Worm (Caenorhabditis elegans) whole organism, L3 larva: ENCODE data around the gene C53A5.13.
A peak's percentile ranks its signal among the peaks of the same experiment; 100 is the strongest.

Experiments
- ZK546.5 ChIP-seq: sonication (generic microtip); optimal IDR thresholded peaks from 2 replicates; lab custom pipeline; 2017; ENCODE audit warnings: missing biosample characterization, missing genetic modification characterization
- aly-2 ChIP-seq: fragments of 150-350 bp; optimal IDR thresholded peaks from 2 replicates; lab custom pipeline; 2014; ENCODE audit warnings: missing biosample characterization, missing genetic modification characterization
- ceh-28 ChIP-seq: fragments of 150-350 bp; optimal IDR thresholded peaks from 2 replicates; lab custom pipeline; 2014; ENCODE audit warnings: missing biosample characterization, missing genetic modification reagents, missing genetic modification characterization
- ceh-9 ChIP-seq: sonication (generic microtip); optimal IDR thresholded peaks from 2 replicates; lab custom pipeline; 2018; ENCODE audit warnings: missing biosample characterization, missing genetic modification characterization
- daf-12 ChIP-seq: fragments of 150-350 bp; optimal IDR thresholded peaks from 2 replicates; lab custom pipeline; 2014; ENCODE audit warnings: missing biosample characterization, missing genetic modification reagents, missing genetic modification characterization
- egl-5 ChIP-seq: fragments of 150-350 bp; optimal IDR thresholded peaks from 2 replicates; lab custom pipeline; 2017; ENCODE audit warnings: missing biosample characterization, missing genetic modification reagents, missing genetic modification characterization, inconsistent platforms
- elt-1 ChIP-seq: fragments of 150-350 bp; optimal IDR thresholded peaks from 2 replicates; lab custom pipeline; 2014; ENCODE audit warnings: missing biosample characterization, missing genetic modification characterization
- elt-2 ChIP-seq: sonication (generic microtip); optimal IDR thresholded peaks from 2 replicates; lab custom pipeline; 2016; ENCODE audit warnings: missing genetic modification reagents, mild to moderate bottlenecking, missing genetic modification characterization, missing compliant biosample characterization
- elt-3 ChIP-seq, 3 experiments: fragments of 150-350 bp in 1 of 3; sonication (generic microtip) in 2 of 3; optimal IDR thresholded peaks; 2 replicates in 2 of 3; 4 replicates in 1 of 3; lab custom pipeline; 2014 to 2017; ENCODE audit warnings: missing biosample characterization in 3 of 3, missing genetic modification characterization in 3 of 3
- eor-1 ChIP-seq, 2 experiments: fragments of 150-350 bp; optimal IDR thresholded peaks; 2 replicates each; lab custom pipeline; 2014 to 2018; ENCODE audit warnings: missing biosample characterization in 2 of 2, missing genetic modification characterization in 2 of 2
- fkh-2 ChIP-seq: fragments of 150-350 bp; optimal IDR thresholded peaks from 2 replicates; lab custom pipeline; 2014; ENCODE audit warnings: missing biosample characterization, missing genetic modification reagents, missing genetic modification characterization
- fos-1 ChIP-seq: fragments of 150-350 bp; optimal IDR thresholded peaks from 2 replicates; lab custom pipeline; 2014; ENCODE audit warnings: missing biosample characterization, missing genetic modification characterization
- lin-39 ChIP-seq: fragments of 150-350 bp; optimal IDR thresholded peaks from 2 replicates; lab custom pipeline; 2018; ENCODE audit warnings: missing biosample characterization, missing genetic modification reagents, missing genetic modification characterization
- lsy-12 ChIP-seq: sonication (generic microtip); optimal IDR thresholded peaks from 2 replicates; lab custom pipeline; 2016; ENCODE audit warnings: mild to moderate bottlenecking, missing genetic modification characterization, missing compliant biosample characterization
- mdl-1 ChIP-seq: fragments of 150-350 bp; optimal IDR thresholded peaks from 2 replicates; lab custom pipeline; 2014; ENCODE audit warnings: missing biosample characterization, missing genetic modification characterization
- nhr-11 ChIP-seq: fragments of 150-350 bp; optimal IDR thresholded peaks from 2 replicates; lab custom pipeline; 2014; ENCODE audit warnings: missing biosample characterization, missing genetic modification characterization
- nhr-12 ChIP-seq: fragments of 150-350 bp; optimal IDR thresholded peaks from 2 replicates; lab custom pipeline; 2014; ENCODE audit warnings: missing biosample characterization, missing genetic modification characterization
- nhr-23 ChIP-seq: fragments of 150-350 bp; optimal IDR thresholded peaks from 2 replicates; lab custom pipeline; 2014; ENCODE audit warnings: missing biosample characterization, missing genetic modification reagents, missing genetic modification characterization
- nhr-237 ChIP-seq: fragments of 150-350 bp; optimal IDR thresholded peaks from 2 replicates; lab custom pipeline; 2014; ENCODE audit warnings: missing biosample characterization, missing genetic modification characterization
- nhr-43 ChIP-seq: sonication (generic microtip); optimal IDR thresholded peaks from 2 replicates; lab custom pipeline; 2016; ENCODE audit warnings: mild to moderate bottlenecking, missing genetic modification characterization, missing compliant biosample characterization; ENCODE audit not compliant: poor library complexity, severe bottlenecking
- nhr-76 ChIP-seq: fragments of 150-350 bp; sonication (generic microtip); optimal IDR thresholded peaks from 5 replicates; lab custom pipeline; 2014; ENCODE audit warnings: missing biosample characterization, missing genetic modification characterization
- pha-4 ChIP-seq: fragments of 150-350 bp; optimal IDR thresholded peaks from 2 replicates; lab custom pipeline; 2014; ENCODE audit warnings: missing biosample characterization, missing genetic modification reagents, missing genetic modification characterization
- skn-1 ChIP-seq: fragments of 150-350 bp; optimal IDR thresholded peaks from 2 replicates; lab custom pipeline; 2014; ENCODE audit warnings: missing biosample characterization, missing genetic modification characterization
- snpc-4 ChIP-seq: fragments of 150-350 bp; optimal IDR thresholded peaks from 2 replicates; lab custom pipeline; 2014; ENCODE audit warnings: missing biosample characterization, missing genetic modification characterization
- tbx-2 ChIP-seq: sonication (generic microtip); optimal IDR thresholded peaks from 2 replicates; lab custom pipeline; 2016; ENCODE audit warnings: mild to moderate bottlenecking, missing genetic modification characterization, missing compliant biosample characterization
- unc-39 ChIP-seq: sonication (generic microtip); optimal IDR thresholded peaks from 4 replicates; lab custom pipeline; 2017; ENCODE audit warnings: missing biosample characterization, missing genetic modification characterization
- unc-62 ChIP-seq: fragments of 150-350 bp; sonication (generic microtip); optimal IDR thresholded peaks from 4 replicates; lab custom pipeline; 2014; ENCODE audit warnings: missing biosample characterization, missing genetic modification reagents, missing genetic modification characterization
- zag-1 ChIP-seq: fragments of 150-350 bp; optimal IDR thresholded peaks from 2 replicates; lab custom pipeline; 2014; ENCODE audit warnings: missing biosample characterization, missing genetic modification characterization
- ztf-4 ChIP-seq: fragments of 150-350 bp; optimal IDR thresholded peaks from 2 replicates; lab custom pipeline; 2014; ENCODE audit warnings: missing biosample characterization, missing genetic modification characterization

C53A5.13 gene

ce11 chrV:14576745-14577373, 30.2 kb downstream of the C53A5.13 start:
- TF ChIP-seq nhr-11 (tag; lab: Kevin White, UChicago): no peak
- TF ChIP-seq nhr-237 (tag; lab: Kevin White, UChicago): no peak
- no peak for TF ChIP-seq ceh-28 (tag; lab: Kevin White, UChicago)
- no peak for TF ChIP-seq tbx-2 (tag; lab: Kevin White, UChicago)
- no peak for TF ChIP-seq ztf-4 (tag; lab: Kevin White, UChicago)
- TF ChIP-seq skn-1 (tag; lab: Kevin White, UChicago): no peak
- peak; percentile 70 for TF ChIP-seq elt-1 (tag; lab: Kevin White, UChicago)
- TF ChIP-seq eor-1 (tag; optimal IDR thresholded peaks at IDR 0.05; lab: Kevin White, UChicago): no peak
- peak; percentile 21 for TF ChIP-seq egl-5 (tag; lab: Kevin White, UChicago)
- TF ChIP-seq lin-39 (tag; lab: Kevin White, UChicago): peak; percentile 6
- no peak for TF ChIP-seq unc-39 (tag; lab: Kevin White, UChicago)
- TF ChIP-seq, all 47 proteins: peak for 3

ce11 chrV:14579619-14580018, 33.0 kb downstream of the C53A5.13 start, which contains the start of gene gar-3:
TSS of gene gar-3 (minus strand) at chrV:14579719.
- TF ChIP-seq unc-62 (GFP tag; lab: Kevin White, UChicago): no peak
- TF ChIP-seq skn-1 (tag; lab: Kevin White, UChicago): no peak
- no peak for TF ChIP-seq elt-3 (tag; optimal IDR thresholded peaks at IDR 0.05; lab: Kevin White, UChicago)
- no peak for TF ChIP-seq nhr-23 (tag; lab: Kevin White, UChicago)
- no peak for TF ChIP-seq ztf-4 (tag; lab: Kevin White, UChicago)
- no peak for TF ChIP-seq nhr-43 (tag; lab: Kevin White, UChicago)
- no peak for TF ChIP-seq snpc-4
- no peak for TF ChIP-seq nhr-11 (tag; lab: Kevin White, UChicago)
- no peak for TF ChIP-seq mdl-1

ce11 chrV:14585351-14585750, 38.7 kb downstream of the C53A5.13 start, which contains the start of gene Y40H4A.2:
TSS of gene Y40H4A.2 (minus strand) at chrV:14585451.
- TF ChIP-seq aly-2 (tag; lab: Kevin White, UChicago) (no peak), ZK546.5 (tag; lab: Kevin White, UChicago) (no peak), nhr-23 (tag; lab: Kevin White, UChicago) (no peak), mdl-1 (no peak), nhr-76 (tag; lab: Kevin White, UChicago) (no peak), pha-4 (tag; lab: Kevin White, UChicago) (no peak)

- TF ChIP-seq snpc-4: no peak
- no peak for TF ChIP-seq fos-1 (tag; lab: Kevin White, UChicago)
- no peak for TF ChIP-seq unc-62 (GFP tag; lab: Kevin White, UChicago)
- no peak for TF ChIP-seq daf-12 (tag; lab: Kevin White, UChicago)
- TF ChIP-seq nhr-76 (tag; lab: Kevin White, UChicago): no peak
- TF ChIP-seq skn-1 (tag; lab: Kevin White, UChicago): no peak
- TF ChIP-seq nhr-237 (tag; lab: Kevin White, UChicago): no peak
- TF ChIP-seq nhr-12 (tag; lab: Kevin White, UChicago): no peak
- TF ChIP-seq zag-1 (tag; lab: Kevin White, UChicago): no peak
- TF ChIP-seq ceh-9: no peak
- no peak for TF ChIP-seq nhr-11 (tag; lab: Kevin White, UChicago)
- no peak for TF ChIP-seq fkh-2 (tag; lab: Kevin White, UChicago)
Observed at ce11 chrV:14594103-14594502, 47.4 kb downstream of the C53A5.13 start.

ce11 chrV:14594943-14595342, 48.3 kb downstream of the C53A5.13 start:
- no peak for TF ChIP-seq aly-2 (tag; lab: Kevin White, UChicago)
- peak; percentile 3 for TF ChIP-seq elt-2 (tag; lab: Kevin White, UChicago)

- TF ChIP-seq egl-5 (tag; lab: Kevin White, UChicago): no peak
- no peak for TF ChIP-seq lsy-12 (tag; lab: Kevin White, UChicago)
- peak; percentile 72 for TF ChIP-seq elt-2 (tag; lab: Kevin White, UChicago)
Observed at ce11 chrV:14595984-14596383, 49.3 kb downstream of the C53A5.13 start.
